Worm (Caenorhabditis elegans) whole organism, mixed stage, embryonic: ENCODE measurements around the gene srbc-68.

Experiments
- ceh-39 ChIP-seq: fragments of 150-350 bp; optimal IDR thresholded peaks from 2 replicates; lab custom pipeline; 2014; ENCODE audit warnings: missing biosample characterization, missing genetic modification characterization
- ceh-43 ChIP-seq: fragments of 200-800 bp; sonication (Bioruptor generic); optimal IDR thresholded peaks from 2 replicates; lab custom pipeline; 2018; ENCODE audit warnings: mild to moderate bottlenecking, missing genetic modification characterization, moderate library complexity, missing compliant biosample characterization
- cnd-1 ChIP-seq: fragments of 200-800 bp; sonication (Bioruptor generic); optimal IDR thresholded peaks from 2 replicates; lab custom pipeline; 2018; ENCODE audit warnings: mild to moderate bottlenecking, missing genetic modification characterization, missing compliant biosample characterization
- elt-3 ChIP-seq: fragments of 150-350 bp; optimal IDR thresholded peaks from 2 replicates; lab custom pipeline; 2014; ENCODE audit warnings: missing biosample characterization, missing genetic modification characterization
- nhr-12 ChIP-seq: fragments of 150-350 bp; optimal IDR thresholded peaks from 2 replicates; lab custom pipeline; 2014; ENCODE audit warnings: missing biosample characterization, missing genetic modification characterization
- tbx-8 ChIP-seq: fragments of 200-800 bp; sonication (Bioruptor generic); optimal IDR thresholded peaks from 2 replicates; lab custom pipeline; 2018; ENCODE audit warnings: mild to moderate bottlenecking, missing genetic modification characterization, moderate library complexity, missing compliant biosample characterization
- unc-62 ChIP-seq: fragments of 150-350 bp; optimal IDR thresholded peaks from 2 replicates; lab custom pipeline; 2014; ENCODE audit warnings: missing biosample characterization, missing genetic modification reagents, missing genetic modification characterization
- ztf-11 ChIP-seq: fragments of 150-350 bp; optimal IDR thresholded peaks from 2 replicates; lab custom pipeline; 2014; ENCODE audit warnings: missing biosample characterization, missing genetic modification characterization

DNA sequence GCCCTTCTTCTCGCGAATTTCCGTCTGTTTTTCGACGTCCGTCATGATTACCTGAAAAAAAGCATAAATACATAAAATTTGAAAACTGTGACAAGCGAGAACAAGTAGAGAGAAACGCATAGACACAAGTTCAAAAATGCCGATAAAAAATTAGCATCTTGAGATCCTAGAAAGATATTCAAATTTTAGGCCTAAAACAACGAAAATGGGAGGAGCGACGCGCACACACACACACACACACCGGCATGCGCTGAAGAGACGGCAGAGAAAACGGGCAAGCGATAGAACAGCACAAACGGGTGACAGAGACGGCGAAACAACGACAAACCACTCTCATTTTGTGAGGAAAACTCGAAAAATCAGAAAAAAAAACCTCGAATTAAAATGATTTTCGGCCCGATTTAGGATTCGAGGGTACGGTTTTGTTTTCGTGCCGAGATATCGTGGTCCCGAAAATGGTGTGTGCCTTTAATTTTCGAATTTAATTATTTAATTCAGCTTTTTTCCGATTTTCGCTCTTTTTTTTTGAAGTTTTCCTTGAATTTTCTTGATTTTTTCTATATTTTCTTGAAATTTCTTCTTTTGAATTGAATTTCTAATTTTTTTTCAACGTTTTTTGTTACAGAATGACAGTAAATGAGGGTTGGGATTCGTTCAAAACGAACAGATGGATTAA, 39.7 kb upstream of the srbc-68 start, which contains the start of the genes rpl-11.1 and T22F3.2:
- TF ChIP-seq ceh-39 (tag; lab: Kevin White, UChicago) (no peak), elt-3 (no peak), unc-62 (GFP tag; lab: Kevin White, UChicago) (no peak), nhr-12 (no peak), ztf-11 (tag; lab: Kevin White, UChicago) (no peak), cnd-1 (tag; lab: Kevin White, UChicago) (no peak), ceh-43 (GFP tag; lab: Kevin White, UChicago) (no peak), tbx-8 (GFP tag; lab: Kevin White, UChicago) (no peak)
